Fruit fly (Drosophila melanogaster): Measurements from ENCODE around the gene tinc.

The tinc gene

DNA sequence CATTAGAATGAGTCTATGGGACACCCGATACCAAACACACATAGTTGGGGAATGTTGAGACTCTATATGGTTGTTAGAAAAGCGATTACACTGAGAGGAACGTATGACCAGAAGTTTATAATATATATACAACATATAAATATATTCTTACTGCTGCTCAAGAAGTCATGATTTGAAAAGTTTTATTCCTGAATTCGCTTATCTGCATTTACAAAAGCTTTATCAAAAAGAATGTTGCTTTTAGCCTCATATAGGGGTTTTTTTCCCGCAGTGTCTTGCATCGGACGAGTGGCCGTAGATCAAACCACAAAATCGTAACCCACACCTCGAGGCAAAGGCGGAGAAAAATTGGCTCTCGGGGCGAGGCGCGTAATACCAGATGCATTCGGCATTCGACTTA, 23.6 kb upstream of the tinc start:
- TF ChIP-seq CG15336 (GFP tag; IDR thresholded peaks at IDR 0.05) (peak; percentile 50; the same call in 1 of the 2 replicates), CG11294 (GFP tag; IDR thresholded peaks at IDR 0.05) (no peak), Hr39 (GFP tag; optimal IDR thresholded peaks at IDR 0.05) (no peak), achi (GFP tag; optimal IDR thresholded peaks at IDR 0.05) (no peak), CG8119 (GFP tag; IDR thresholded peaks at IDR 0.05) (0 out of 3 replicates have a peak, but pooled peaks have one; percentile 34), CG6854 (GFP tag; optimal IDR thresholded peaks at IDR 0.05) (no peak), fd59A (GFP tag; optimal IDR thresholded peaks at IDR 0.05) (no peak), lz (GFP tag; optimal IDR thresholded peaks at IDR 0.05) (no peak), CG32006 (GFP tag; optimal IDR thresholded peaks at IDR 0.05) (peak; percentile 45), Met (GFP tag; optimal IDR thresholded peaks at IDR 0.05) (no peak), Lpt (GFP tag; optimal IDR thresholded peaks at IDR 0.05) (no peak), Sox14 (GFP tag; optimal IDR thresholded peaks at IDR 0.05) (no peak), eg (GFP tag; IDR thresholded peaks at IDR 0.05) (peak; percentile 38; the same call in 1 of the 3 replicates), Eip78C (GFP tag) (peak; percentile 45), Ets96B (tag; optimal IDR thresholded peaks at IDR 0.05) (no peak), CG6808 (GFP tag; optimal IDR thresholded peaks at IDR 0.05) (no peak), Ets21C (GFP tag; optimal IDR thresholded peaks at IDR 0.05) (no peak), dac (GFP tag; optimal IDR thresholded peaks at IDR 0.05) (no peak), CG6163 (GFP tag; IDR thresholded peaks at IDR 0.05) (no peak), CG3032 (tag; optimal IDR thresholded peaks at IDR 0.05) (no peak), salr (GFP tag; optimal IDR thresholded peaks at IDR 0.05) (no peak), cyc (GFP tag; optimal IDR thresholded peaks at IDR 0.05) (no peak), CG4318 (GFP tag; optimal IDR thresholded peaks at IDR 0.05) (no peak), CG6276 (GFP tag; optimal IDR thresholded peaks at IDR 0.05) (peak; percentile 13), Eip75B (GFP tag; optimal IDR thresholded peaks at IDR 0.05) (no peak)

DNA sequence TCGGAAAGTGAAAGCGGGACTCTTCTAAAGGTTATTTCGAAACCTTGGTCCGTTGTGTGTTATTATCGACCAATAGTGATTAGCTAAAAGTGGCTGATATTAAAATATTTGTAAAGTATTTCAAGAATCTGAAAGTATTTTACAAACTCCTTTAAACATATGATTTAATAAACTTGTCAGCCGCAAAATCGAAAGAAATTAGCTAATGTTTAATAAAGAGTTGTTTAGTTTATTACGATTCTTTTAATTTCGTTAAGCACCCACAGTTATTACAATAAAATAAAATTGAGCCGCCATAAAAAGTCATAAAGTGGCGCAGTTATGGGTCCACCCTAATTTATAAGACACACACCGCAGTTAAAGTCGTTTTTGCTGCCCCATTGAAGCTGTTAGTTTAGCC, 21.4 kb upstream of the tinc start:
- TF ChIP-seq CG1621 (tag; optimal IDR thresholded peaks at IDR 0.05) = no peak
- TF ChIP-seq CG34406 (GFP tag; optimal IDR thresholded peaks at IDR 0.05) = no peak
- no peak for TF ChIP-seq CG8319 (GFP tag; optimal IDR thresholded peaks at IDR 0.05)
- no peak for TF ChIP-seq CG3919 (GFP tag; optimal IDR thresholded peaks at IDR 0.05)
- TF ChIP-seq fd59A (GFP tag; optimal IDR thresholded peaks at IDR 0.05) = no peak
- no peak for TF ChIP-seq CG8119 (GFP tag; IDR thresholded peaks at IDR 0.05)
- no peak for TF ChIP-seq CG11902 (GFP tag; optimal IDR thresholded peaks at IDR 0.05)
- TF ChIP-seq CG7368 (GFP tag; optimal IDR thresholded peaks at IDR 0.05) = no peak
- peak; percentile 4 for TF ChIP-seq Met (GFP tag; optimal IDR thresholded peaks at IDR 0.05)
- TF ChIP-seq CG6792 (GFP tag; optimal IDR thresholded peaks at IDR 0.05) = no peak
- no peak for TF ChIP-seq Blimp-1 (GFP tag; optimal IDR thresholded peaks at IDR 0.05)
- TF ChIP-seq dsx (GFP tag; optimal IDR thresholded peaks at IDR 0.05; ENCODE audit: poor library complexity, severe bottlenecking) = no peak
- no peak for TF ChIP-seq CG3032 (tag; optimal IDR thresholded peaks at IDR 0.05)
- peak; percentile 47 for TF ChIP-seq Hr4 (GFP tag; optimal IDR thresholded peaks at IDR 0.05)
- TF ChIP-seq CG16779 (tag; optimal IDR thresholded peaks at IDR 0.05) = no peak
- no peak for TF ChIP-seq OdsH (GFP tag; optimal IDR thresholded peaks at IDR 0.05)
- no peak for TF ChIP-seq fd85E (GFP tag; optimal IDR thresholded peaks at IDR 0.05)
- no peak for TF ChIP-seq pdm3 (GFP tag; optimal IDR thresholded peaks at IDR 0.05)
- TF ChIP-seq CG10631 (GFP tag; optimal IDR thresholded peaks at IDR 0.05) = peak; percentile 8
- TF ChIP-seq Lpt (GFP tag; optimal IDR thresholded peaks at IDR 0.05) = no peak
- TF ChIP-seq Ets96B (tag; optimal IDR thresholded peaks at IDR 0.05) = no peak
- TF ChIP-seq CG32006 (GFP tag; optimal IDR thresholded peaks at IDR 0.05) = peak; percentile 58
- peak; percentile 74 for TF ChIP-seq svp (GFP tag)
- peak; percentile 4 for TF ChIP-seq CG4318 (GFP tag; optimal IDR thresholded peaks at IDR 0.05)
- no peak for TF ChIP-seq net (GFP tag; optimal IDR thresholded peaks at IDR 0.05)
- no peak for TF ChIP-seq Sox15 (GFP tag; optimal IDR thresholded peaks at IDR 0.05)
- no peak for TF ChIP-seq CG11762 (GFP tag; optimal IDR thresholded peaks at IDR 0.05; ENCODE audit: insufficient read depth)
- no peak for TF ChIP-seq Smox (GFP tag; optimal IDR thresholded peaks at IDR 0.05)
- no peak for TF ChIP-seq CG6808 (GFP tag; optimal IDR thresholded peaks at IDR 0.05)
- peak; percentile 3 for TF ChIP-seq achi (GFP tag; optimal IDR thresholded peaks at IDR 0.05)
- TF ChIP-seq topi (GFP tag; optimal IDR thresholded peaks at IDR 0.05) = no peak
- TF ChIP-seq vri (GFP tag; optimal IDR thresholded peaks at IDR 0.05) = no peak
- TF ChIP-seq CG6163 (GFP tag; IDR thresholded peaks at IDR 0.05) = no peak
- TF ChIP-seq Hr39 (GFP tag; optimal IDR thresholded peaks at IDR 0.05) = no peak
- TF ChIP-seq Eip78C (GFP tag) = peak; percentile 67
- no peak for TF ChIP-seq CG11294 (GFP tag; IDR thresholded peaks at IDR 0.05)
- no peak for TF ChIP-seq spab (GFP tag; optimal IDR thresholded peaks at IDR 0.05)
- TF ChIP-seq Eip75B (GFP tag; optimal IDR thresholded peaks at IDR 0.05) = peak; percentile 4
- TF ChIP-seq lz (GFP tag; optimal IDR thresholded peaks at IDR 0.05) = no peak
- peak in 1 of 2 experiments; percentile 22 for TF ChIP-seq salr (GFP tag; optimal IDR thresholded peaks at IDR 0.05)
- TF ChIP-seq ss (GFP tag; optimal IDR thresholded peaks at IDR 0.05) = no peak
